Worm (Caenorhabditis elegans): ENCODE measurements around the gene T22B7.3.

The T22B7.3 gene

ce11 chrX:5653813-5654212 is 6.6 kb downstream of the T22B7.3 start, which contains the start of gene T22B7.7 (continued):
- TF ChIP-seq fos-1 (tag; optimal IDR thresholded peaks at IDR 0.05), result no peak
- TF ChIP-seq unc-39 (tag; optimal IDR thresholded peaks at IDR 0.05), result no peak

ce11 chrX:5655601-5656000 is 8.4 kb downstream of the T22B7.3 start:
- TF ChIP-seq lsy-12 (tag; optimal IDR thresholded peaks at IDR 0.05) (no peak), nhr-77 (tag; optimal IDR thresholded peaks at IDR 0.05) (no peak), nhr-237 (tag; optimal IDR thresholded peaks at IDR 0.05) (no peak), ceh-82 (tag; optimal IDR thresholded peaks at IDR 0.05) (no peak), ama-1 (optimal IDR thresholded peaks at IDR 0.05) (no peak), ztf-11 (tag; optimal IDR thresholded peaks at IDR 0.05) (no peak), snpc-4 (tag; optimal IDR thresholded peaks at IDR 0.05) (no peak), fos-1 (tag; optimal IDR thresholded peaks at IDR 0.05) (no peak), R02D3.7 (tag; optimal IDR thresholded peaks at IDR 0.05) (no peak), nhr-12 (tag; optimal IDR thresholded peaks at IDR 0.05) (no peak), ceh-9 (tag; optimal IDR thresholded peaks at IDR 0.05) (no peak), nhr-23 (tag; optimal IDR thresholded peaks at IDR 0.05) (no peak)

DNA sequence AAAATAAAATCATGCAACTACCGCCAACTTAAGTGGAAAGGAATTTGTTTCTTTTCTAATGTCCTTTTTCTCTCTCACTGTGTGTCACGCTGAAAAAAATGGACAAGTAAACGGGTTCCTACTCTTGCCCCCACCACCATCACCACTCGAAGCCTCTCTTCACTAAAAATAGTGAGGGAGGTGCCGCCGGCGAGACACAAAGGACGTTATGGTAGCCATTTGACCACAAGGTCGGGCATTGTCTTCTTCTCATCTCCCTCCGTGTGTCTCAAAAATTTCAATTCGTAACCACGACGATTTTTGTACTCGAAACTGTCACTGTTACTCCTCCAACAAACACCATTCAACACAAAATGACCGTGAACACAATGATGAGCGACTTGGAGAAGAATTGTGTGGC is 12.4 kb downstream of the T22B7.3 start, which contains the start of gene T22B7.22:
TSS of gene T22B7.22 (plus strand) at position 354 of the 400 bp plus-strand sequence.
- peak; percentile 83 for TF ChIP-seq nhr-25 (tag; optimal IDR thresholded peaks at IDR 0.05)
- peak; percentile 28 for TF ChIP-seq nhr-43 (tag; optimal IDR thresholded peaks at IDR 0.05; ENCODE audit: poor library complexity, severe bottlenecking)
- TF ChIP-seq jun-1 (tag; optimal IDR thresholded peaks at IDR 0.05), result no peak

- no peak for TF ChIP-seq aly-2 (tag; optimal IDR thresholded peaks at IDR 0.05)
- TF ChIP-seq nhr-43 (tag; optimal IDR thresholded peaks at IDR 0.05; ENCODE audit: poor library complexity, severe bottlenecking), result no peak
- no peak for TF ChIP-seq nhr-28 (tag; optimal IDR thresholded peaks at IDR 0.05)
- peak; percentile 70 for TF ChIP-seq nhr-25 (tag; optimal IDR thresholded peaks at IDR 0.05)
These were observed 14.0 kb downstream of the T22B7.3 start for ce11 chrX:5661179-5661578.

ce11 chrX:5663537-5663936 is 16.4 kb downstream of the T22B7.3 start, which contains the start of gene egl-13:
Gene egl-13, plus strand, starts transcription at chrX:5663837.
- TF ChIP-seq fkh-10 (GFP tag; optimal IDR thresholded peaks at IDR 0.05), result no peak
- no peak for TF ChIP-seq aly-2 (tag; optimal IDR thresholded peaks at IDR 0.05)
- TF ChIP-seq elt-2 (tag; optimal IDR thresholded peaks at IDR 0.05), result no peak
- TF ChIP-seq unc-62 (GFP tag; optimal IDR thresholded peaks at IDR 0.05), result no peak
- no peak for TF ChIP-seq egl-5 (tag; optimal IDR thresholded peaks at IDR 0.05)
- no peak for TF ChIP-seq tbx-2 (tag; optimal IDR thresholded peaks at IDR 0.05)
- no peak for TF ChIP-seq sea-2 (GFP tag; optimal IDR thresholded peaks at IDR 0.05)
- no peak for TF ChIP-seq mml-1 (tag; optimal IDR thresholded peaks at IDR 0.05)
- no peak for TF ChIP-seq ceh-82 (tag; optimal IDR thresholded peaks at IDR 0.05)
- no peak for TF ChIP-seq ceh-9 (tag; optimal IDR thresholded peaks at IDR 0.05)
- no peak for TF ChIP-seq hmg-11 (tag; optimal IDR thresholded peaks at IDR 0.05)
- TF ChIP-seq nhr-77 (tag; optimal IDR thresholded peaks at IDR 0.05), result no peak
- no peak for TF ChIP-seq daf-12 (tag; optimal IDR thresholded peaks at IDR 0.05)
- TF ChIP-seq ceh-16 (tag; optimal IDR thresholded peaks at IDR 0.05), result no peak
- TF ChIP-seq R02D3.7 (tag; optimal IDR thresholded peaks at IDR 0.05), result no peak
- no peak for TF ChIP-seq eor-1 (tag; optimal IDR thresholded peaks at IDR 0.05)
- TF ChIP-seq jun-1 (tag; optimal IDR thresholded peaks at IDR 0.05), result no peak
- TF ChIP-seq nhr-76 (tag; optimal IDR thresholded peaks at IDR 0.05), result no peak
- TF ChIP-seq nhr-25 (tag; optimal IDR thresholded peaks at IDR 0.05), result no peak
- TF ChIP-seq lin-15B (tag; optimal IDR thresholded peaks at IDR 0.05), result no peak

ce11 chrX:5669733-5670132 is 22.6 kb downstream of the T22B7.3 start:
- no peak for TF ChIP-seq ceh-28 (tag; optimal IDR thresholded peaks at IDR 0.05)
- peak; percentile 41 for TF ChIP-seq pha-4 (tag; optimal IDR thresholded peaks at IDR 0.05)
- peak; percentile 45 for TF ChIP-seq pqm-1 (tag; optimal IDR thresholded peaks at IDR 0.05)
- TF ChIP-seq fkh-2 (tag; optimal IDR thresholded peaks at IDR 0.05), result no peak
- peak; percentile 17 for TF ChIP-seq jun-1 (tag; optimal IDR thresholded peaks at IDR 0.05)
- TF ChIP-seq ceh-16 (tag; optimal IDR thresholded peaks at IDR 0.05), result no peak
- TF ChIP-seq elt-2 (tag; optimal IDR thresholded peaks at IDR 0.05), result peak; percentile 82

Measured in whole organism, L3 larva.